Fruit fly (Drosophila melanogaster): ENCODE data around the gene CG11417.

The CG11417 gene

dm6 chrX:1322214-1322613, 31.6 kb upstream of the CG11417 start, which contains the start of gene DAAM (continued):
- TF ChIP-seq phol (tag; optimal IDR thresholded peaks at IDR 0.05), result peak; percentile 63
- no peak for TF ChIP-seq Taf1 (GFP tag; IDR thresholded peaks at IDR 0.05)
- peak; percentile 63; the same call in 1 of the 2 replicates for TF ChIP-seq bbx (GFP tag; IDR thresholded peaks at IDR 0.05; ENCODE audit: partially characterized antibody)
- no peak for TF ChIP-seq en (GFP tag; optimal IDR thresholded peaks at IDR 0.05)
- no peak for TF ChIP-seq CG12942 (GFP tag; optimal IDR thresholded peaks at IDR 0.05)
- TF ChIP-seq CG15073 (GFP tag; optimal IDR thresholded peaks at IDR 0.05), result no peak
- TF ChIP-seq cas (GFP tag; IDR thresholded peaks at IDR 0.05), result no peak
- TF ChIP-seq PHDP (tag; optimal IDR thresholded peaks at IDR 0.05), result no peak
- TF ChIP-seq CG8290 (GFP tag; optimal IDR thresholded peaks at IDR 0.05), result peak; percentile 14
- no peak for TF ChIP-seq CG8290 (tag; optimal IDR thresholded peaks at IDR 0.05)
- no peak for TF ChIP-seq wdn (GFP tag; IDR thresholded peaks at IDR 0.05)
- no peak for TF ChIP-seq h (optimal IDR thresholded peaks at IDR 0.05)
- no peak for TF ChIP-seq CG2712 (tag; optimal IDR thresholded peaks at IDR 0.05)
- TF ChIP-seq cg (GFP tag; optimal IDR thresholded peaks at IDR 0.05), result no peak
- TF ChIP-seq Ravus (GFP tag; IDR thresholded peaks at IDR 0.05), result no peak
- peak; percentile 78 for TF ChIP-seq Rfx (GFP tag; IDR thresholded peaks at IDR 0.05)
- no peak for TF ChIP-seq gt (GFP tag; IDR thresholded peaks at IDR 0.05)
- TF ChIP-seq unc-4 (GFP tag; IDR thresholded peaks at IDR 0.05; ENCODE audit: partially characterized antibody), result peak; percentile 41
- TF ChIP-seq CG8089 (GFP tag; optimal IDR thresholded peaks at IDR 0.05), result peak; percentile 7
- peak; percentile 97 for TF ChIP-seq CG8359 (GFP tag; optimal IDR thresholded peaks at IDR 0.05; ENCODE audit: borderline replicate concordance)
- TF ChIP-seq CG12299 (tag; optimal IDR thresholded peaks at IDR 0.05), result no peak
- no peak for TF ChIP-seq B-H1 (GFP tag; IDR thresholded peaks at IDR 0.05)
- no peak for TF ChIP-seq so (GFP tag; IDR thresholded peaks at IDR 0.05)
- TF ChIP-seq CG16779 (GFP tag; IDR thresholded peaks at IDR 0.05), result no peak
- TF ChIP-seq CG7745 (tag; optimal IDR thresholded peaks at IDR 0.05), result no peak
- peak; percentile 23 for TF ChIP-seq ftz-f1 (GFP tag; optimal IDR thresholded peaks at IDR 0.05)
- peak; percentile 8 for TF ChIP-seq wek (GFP tag; optimal IDR thresholded peaks at IDR 0.05)
- 0 out of 3 replicates have a peak, but pooled peaks have one; percentile 51 for TF ChIP-seq hb (GFP tag; IDR thresholded peaks at IDR 0.05; ENCODE audit: partially characterized antibody)
- TF ChIP-seq CG14710 (tag; optimal IDR thresholded peaks at IDR 0.05), result peak; percentile 57
- no peak for TF ChIP-seq tna (GFP tag; IDR thresholded peaks at IDR 0.05; ENCODE audit: partially characterized antibody)
- peak; percentile 65 for TF ChIP-seq CTCF (GFP tag; optimal IDR thresholded peaks at IDR 0.05)
- no peak for TF ChIP-seq CG30020 (tag; optimal IDR thresholded peaks at IDR 0.05)
- no peak for TF ChIP-seq hth (optimal IDR thresholded peaks at IDR 0.05)
- TF ChIP-seq eyg (GFP tag; optimal IDR thresholded peaks at IDR 0.05), result no peak
- no peak for TF ChIP-seq crc (GFP tag; optimal IDR thresholded peaks at IDR 0.05)
- no peak for TF ChIP-seq pum (GFP tag; optimal IDR thresholded peaks at IDR 0.05)
- peak; percentile 56; the same call in 1 of the 3 replicates for TF ChIP-seq Dbx (GFP tag; IDR thresholded peaks at IDR 0.05)
- TF ChIP-seq ems (GFP tag; optimal IDR thresholded peaks at IDR 0.05), result no peak
- TF ChIP-seq CG12236 (GFP tag; optimal IDR thresholded peaks at IDR 0.05), result no peak
- peak; percentile 2 for TF ChIP-seq Oli (tag; optimal IDR thresholded peaks at IDR 0.05)
- TF ChIP-seq CG17328 (GFP tag; IDR thresholded peaks at IDR 0.05), result peak; percentile 28; the same call in 1 of the 2 replicates
- TF ChIP-seq CG11456 (GFP tag; IDR thresholded peaks at IDR 0.05), result peak; percentile 71; the same call in 1 of the 3 replicates
- TF ChIP-seq gcm2 (GFP tag; optimal IDR thresholded peaks at IDR 0.05), result no peak
- no peak for TF ChIP-seq Vsx1 (GFP tag; optimal IDR thresholded peaks at IDR 0.05)
- no peak for TF ChIP-seq CG9437 (GFP tag; optimal IDR thresholded peaks at IDR 0.05)
- TF ChIP-seq p53 (GFP tag; optimal IDR thresholded peaks at IDR 0.05), result peak; percentile 37
- no peak for TF ChIP-seq Oaz (GFP tag; IDR thresholded peaks at IDR 0.05)
- no peak for TF ChIP-seq CG8765 (GFP tag; IDR thresholded peaks at IDR 0.05)
- peak; percentile 55 for TF ChIP-seq HLH4C (GFP tag; IDR thresholded peaks at IDR 0.05; ENCODE audit: partially characterized antibody)
- TF ChIP-seq HLHmδ (GFP tag; optimal IDR thresholded peaks at IDR 0.05), result no peak
- peak; percentile 61 for TF ChIP-seq CG13287 (GFP tag; IDR thresholded peaks at IDR 0.05; ENCODE audit: partially characterized antibody)
- TF ChIP-seq Hmx (GFP tag; optimal IDR thresholded peaks at IDR 0.05), result no peak
- peak; percentile 80 for TF ChIP-seq CG33213 (GFP tag; optimal IDR thresholded peaks at IDR 0.05)
